Worm (Caenorhabditis elegans) whole organism, late embryonic: Measurements from ENCODE around the gene D2007.2.

Experiments
- C08G9.2 ChIP-seq: sonication (generic microtip); optimal IDR thresholded peaks from 2 replicates; lab custom pipeline; 2016; ENCODE audit warnings: mild to moderate bottlenecking, missing genetic modification characterization, moderate library complexity, missing compliant biosample characterization
- C38D4.7 ChIP-seq: fragments of 200-800 bp; sonication (Bioruptor generic); optimal IDR thresholded peaks from 2 replicates; lab custom pipeline; 2018; ENCODE audit warnings: mild to moderate bottlenecking, missing genetic modification characterization, moderate library complexity, missing compliant biosample characterization
- K02D7.2 ChIP-seq: sonication (generic microtip); optimal IDR thresholded peaks from 2 replicates; lab custom pipeline; 2017; ENCODE audit warnings: mild to moderate bottlenecking, missing genetic modification characterization, missing compliant biosample characterization
- T23F11.4 ChIP-seq: fragments of 200-800 bp; sonication (Bioruptor generic); optimal IDR thresholded peaks from 2 replicates; lab custom pipeline; 2018; ENCODE audit warnings: mild to moderate bottlenecking, missing genetic modification characterization, missing compliant biosample characterization
- Y22D7AL.16 ChIP-seq: sonication (generic microtip); optimal IDR thresholded peaks from 2 replicates; lab custom pipeline; 2016; ENCODE audit warnings: missing genetic modification characterization, missing compliant biosample characterization
- ahr-1 ChIP-seq: sonication (generic microtip); optimal IDR thresholded peaks from 2 replicates; lab custom pipeline; 2016; ENCODE audit warnings: missing genetic modification characterization, missing compliant biosample characterization
- ama-1 ChIP-seq: fragments of 150-350 bp; optimal IDR thresholded peaks from 2 replicates; lab custom pipeline; 2014
- ceh-14 ChIP-seq: sonication (generic microtip); optimal IDR thresholded peaks from 2 replicates; lab custom pipeline; 2016; ENCODE audit warnings: missing genotype, missing genetic modification characterization, missing compliant biosample characterization
- ceh-18 ChIP-seq: sonication (generic microtip); optimal IDR thresholded peaks from 2 replicates; lab custom pipeline; 2016; ENCODE audit warnings: missing genetic modification characterization, missing compliant biosample characterization
- ceh-19 ChIP-seq: fragments of 200-800 bp; sonication (Bioruptor generic); optimal IDR thresholded peaks from 2 replicates; lab custom pipeline; 2018; ENCODE audit warnings: mild to moderate bottlenecking, missing genetic modification characterization, missing compliant biosample characterization
- ceh-22 ChIP-seq: sonication (generic microtip); optimal IDR thresholded peaks from 2 replicates; lab custom pipeline; 2017; ENCODE audit warnings: missing biosample characterization, missing genetic modification characterization
- ceh-24 ChIP-seq: sonication (generic microtip); optimal IDR thresholded peaks from 2 replicates; lab custom pipeline; 2016; ENCODE audit warnings: mild to moderate bottlenecking, missing genetic modification characterization, missing compliant biosample characterization
- ceh-30 ChIP-seq: fragments of 150-350 bp; optimal IDR thresholded peaks from 2 replicates; lab custom pipeline; 2014; ENCODE audit warnings: missing biosample characterization, missing genetic modification characterization
- ceh-34 ChIP-seq: sonication (generic microtip); optimal IDR thresholded peaks from 2 replicates; lab custom pipeline; 2016; ENCODE audit warnings: mild to moderate bottlenecking, missing genetic modification characterization, missing compliant biosample characterization
- ceh-45 ChIP-seq: fragments of 200-800 bp; sonication (Bioruptor generic); IDR thresholded peaks from 2 replicates; pipeline ENCODE4 v1.3.6; 2022; ENCODE audit warnings: missing genetic modification reagents, missing genetic modification characterization, missing compliant biosample characterization
- ceh-6 ChIP-seq: fragments of 200-800 bp; sonication (Bioruptor generic); optimal IDR thresholded peaks from 2 replicates; lab custom pipeline; 2018; ENCODE audit warnings: mild to moderate bottlenecking, missing genetic modification characterization, missing compliant biosample characterization
- ceh-9 ChIP-seq: sonication (generic microtip); optimal IDR thresholded peaks from 2 replicates; lab custom pipeline; 2016; ENCODE audit warnings: mild to moderate bottlenecking, missing genetic modification characterization, inconsistent platforms, missing compliant biosample characterization
- che-1 ChIP-seq: sonication (generic microtip); optimal IDR thresholded peaks from 2 replicates; lab custom pipeline; 2016; ENCODE audit warnings: mild to moderate bottlenecking, missing genetic modification characterization, missing compliant biosample characterization
- dmd-4 ChIP-seq: sonication (generic microtip); optimal IDR thresholded peaks from 2 replicates; lab custom pipeline; 2016; ENCODE audit warnings: borderline replicate concordance, missing genetic modification characterization, missing compliant biosample characterization
- dve-1 ChIP-seq: sonication (generic microtip); optimal IDR thresholded peaks from 2 replicates; lab custom pipeline; 2017; ENCODE audit warnings: antibody characterized with exemption, mild to moderate bottlenecking, missing genetic modification characterization, missing compliant biosample characterization
- fax-1 ChIP-seq: sonication (generic microtip); optimal IDR thresholded peaks from 2 replicates; lab custom pipeline; 2016; ENCODE audit warnings: missing genotype, missing genetic modification characterization, missing compliant biosample characterization
- fkh-10 ChIP-seq: fragments of 150-350 bp; optimal IDR thresholded peaks from 2 replicates; lab custom pipeline; 2014; ENCODE audit warnings: missing biosample characterization, missing genetic modification reagents, missing genetic modification characterization
- fkh-6 ChIP-seq: sonication (generic microtip); optimal IDR thresholded peaks from 2 replicates; lab custom pipeline; 2016; ENCODE audit warnings: missing genetic modification characterization, missing compliant biosample characterization
- gmeb-2 ChIP-seq: sonication (generic microtip); optimal IDR thresholded peaks from 2 replicates; lab custom pipeline; 2016; ENCODE audit warnings: missing genetic modification characterization, inconsistent platforms, missing compliant biosample characterization
- hlh-13 ChIP-seq: fragments of 200-800 bp; sonication (Bioruptor generic); optimal IDR thresholded peaks from 2 replicates; lab custom pipeline; 2018; ENCODE audit warnings: mild to moderate bottlenecking, missing genetic modification characterization, missing compliant biosample characterization
- hlh-15 ChIP-seq: sonication (generic microtip); optimal IDR thresholded peaks from 2 replicates; lab custom pipeline; 2016; ENCODE audit warnings: missing genetic modification characterization, missing compliant biosample characterization
- hlh-30 ChIP-seq: sonication (generic microtip); optimal IDR thresholded peaks from 2 replicates; lab custom pipeline; 2017; ENCODE audit warnings: antibody characterized with exemption, missing genetic modification characterization, missing compliant biosample characterization; ENCODE audit not compliant: insufficient read depth
- lim-6 ChIP-seq: sonication (generic microtip); optimal IDR thresholded peaks from 2 replicates; lab custom pipeline; 2016; ENCODE audit warnings: missing genetic modification characterization, missing compliant biosample characterization
- madf-2 ChIP-seq: sonication (generic microtip); optimal IDR thresholded peaks from 2 replicates; lab custom pipeline; 2017; ENCODE audit warnings: missing genetic modification characterization, missing compliant biosample characterization
- nfya-1 ChIP-seq: sonication (generic microtip); optimal IDR thresholded peaks from 2 replicates; lab custom pipeline; 2017; ENCODE audit warnings: missing genetic modification characterization, mild to moderate bottlenecking, missing compliant biosample characterization, antibody characterized with exemption, moderate library complexity
- pax-1 ChIP-seq: fragments of 150-350 bp; optimal IDR thresholded peaks from 2 replicates; lab custom pipeline; 2014; ENCODE audit warnings: missing biosample characterization, missing genetic modification characterization
- pha-4 ChIP-seq: fragments of 150-350 bp; optimal IDR thresholded peaks from 2 replicates; lab custom pipeline; 2018; ENCODE audit warnings: missing biosample characterization, missing genetic modification reagents, missing genetic modification characterization
- pqm-1 ChIP-seq: sonication (generic microtip); optimal IDR thresholded peaks from 2 replicates; lab custom pipeline; 2016; ENCODE audit warnings: missing genetic modification characterization, missing compliant biosample characterization
- pros-1 ChIP-seq: fragments of 150-350 bp; optimal IDR thresholded peaks from 2 replicates; lab custom pipeline; 2014; ENCODE audit warnings: missing biosample characterization, missing genetic modification reagents, missing genetic modification characterization
- rnt-1 ChIP-seq: sonication (generic microtip); optimal IDR thresholded peaks from 2 replicates; lab custom pipeline; 2016; ENCODE audit warnings: missing genetic modification characterization, missing compliant biosample characterization
- sdc-2 ChIP-seq: sonication (generic microtip); optimal IDR thresholded peaks from 2 replicates; lab custom pipeline; 2016; ENCODE audit warnings: missing genotype, missing genetic modification characterization, missing compliant biosample characterization
- sox-2 ChIP-seq: fragments of 200-800 bp; sonication (Bioruptor generic); IDR thresholded peaks from 2 replicates; pipeline ENCODE4 v1.3.6; 2022; ENCODE audit warnings: missing genetic modification reagents, missing genetic modification characterization, missing compliant biosample characterization
- sox-4 ChIP-seq: sonication (generic microtip); optimal IDR thresholded peaks from 2 replicates; lab custom pipeline; 2017; ENCODE audit warnings: mild to moderate bottlenecking, missing genetic modification characterization, inconsistent platforms, missing compliant biosample characterization
- syd-9 ChIP-seq: sonication (generic microtip); optimal IDR thresholded peaks from 2 replicates; lab custom pipeline; 2016; ENCODE audit warnings: mild to moderate bottlenecking, missing genetic modification characterization, moderate library complexity, missing compliant biosample characterization
- tbx-2 ChIP-seq: sonication (generic microtip); optimal IDR thresholded peaks from 2 replicates; lab custom pipeline; 2016; ENCODE audit warnings: missing genetic modification characterization, missing compliant biosample characterization
- unc-3 ChIP-seq, 2 experiments: fragments of 200-800 bp in 1 of 2; sonication (Bioruptor generic) in 1 of 2; sonication (generic microtip) in 1 of 2; conservative IDR thresholded peaks in 1 of 2; optimal IDR thresholded peaks in 1 of 2; 2 replicates each; pipeline versions ENCODE4 v1.3.6 to Lab custom; 2016 to 2022; ENCODE audit warnings: missing compliant biosample characterization in 2 of 2, missing genetic modification characterization in 2 of 2, missing genetic modification reagents in 1 of 2
- unc-42 ChIP-seq: sonication (generic microtip); optimal IDR thresholded peaks from 2 replicates; lab custom pipeline; 2016; ENCODE audit warnings: missing genotype, missing genetic modification characterization, missing compliant biosample characterization
- unc-86 ChIP-seq: sonication (generic microtip); optimal IDR thresholded peaks from 2 replicates; lab custom pipeline; 2016; ENCODE audit warnings: missing genetic modification characterization, missing compliant biosample characterization

The D2007.2 gene

DNA sequence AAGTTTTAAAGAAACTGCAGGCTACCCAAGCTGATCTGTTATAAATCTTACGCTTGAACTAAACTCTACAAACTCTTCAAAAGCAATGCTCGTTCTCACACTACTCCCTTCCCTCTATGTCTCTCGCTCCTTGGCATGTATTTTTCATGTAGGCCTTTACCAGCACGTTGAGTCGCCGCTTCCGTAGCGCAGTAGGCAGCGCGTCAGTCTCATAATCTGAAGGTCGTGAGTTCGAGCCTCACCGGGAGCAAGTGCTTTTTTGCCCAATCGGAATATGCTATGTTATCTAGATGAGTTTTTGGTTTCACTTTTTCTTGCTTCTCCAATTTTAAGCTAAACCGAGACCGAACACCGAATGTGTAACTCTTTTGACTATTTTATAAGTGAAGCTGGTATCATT is 42.3 kb upstream of the D2007.2 start (continued):
- TF ChIP-seq pqm-1 (tag; lab: Kevin White, UChicago) (no peak), ceh-19 (GFP tag; lab: Kevin White, UChicago) (peak; percentile 71), che-1 (tag; lab: Kevin White, UChicago) (peak; percentile 75), fax-1 (peak; percentile 40), dve-1 (no peak), ceh-30 (tag; lab: Kevin White, UChicago) (peak; percentile 20), lim-6 (tag; lab: Kevin White, UChicago) (no peak), ceh-45 (GFP tag; lab: Robert Waterston, UW) (peak; percentile 86), tbx-2 (tag; lab: Kevin White, UChicago) (peak; percentile 76), ama-1 (lab: Kevin White, UChicago) (no peak), unc-3 (GFP tag; conservative IDR thresholded peaks at IDR 0.05; lab: Robert Waterston, UW) (0 out of 2 replicates have a peak, but pooled peaks have one; percentile 42), unc-3 (tag; optimal IDR thresholded peaks at IDR 0.05; lab: Kevin White, UChicago) (peak; percentile 56), ceh-34 (tag; lab: Kevin White, UChicago) (peak; percentile 79), T23F11.4 (GFP tag; lab: Kevin White, UChicago) (peak; percentile 70), pros-1 (tag; lab: Kevin White, UChicago) (peak; percentile 34), K02D7.2 (tag; lab: Kevin White, UChicago) (peak; percentile 49), hlh-13 (GFP tag; lab: Kevin White, UChicago) (peak; percentile 69), hlh-30 (tag; lab: Kevin White, UChicago) (no peak), sdc-2 (tag; lab: Kevin White, UChicago) (peak; percentile 70), dmd-4 (peak; percentile 40), ceh-24 (tag; lab: Kevin White, UChicago) (peak; percentile 35), unc-86 (tag; lab: Kevin White, UChicago) (peak; percentile 66), hlh-15 (tag; lab: Kevin White, UChicago) (peak; percentile 1), pha-4 (tag; lab: Kevin White, UChicago) (no peak), madf-2 (tag; lab: Kevin White, UChicago) (peak; percentile 65), sox-4 (peak; percentile 67), rnt-1 (no peak), fkh-6 (peak; percentile 70), ceh-6 (GFP tag; lab: Kevin White, UChicago) (peak; percentile 74), unc-42 (peak; percentile 53), ceh-14 (tag; lab: Kevin White, UChicago) (peak; percentile 69), fkh-10 (GFP tag; lab: Kevin White, UChicago) (peak; percentile 44), syd-9 (tag; lab: Kevin White, UChicago) (peak; percentile 49), ceh-9 (peak; percentile 56), gmeb-2 (tag; lab: Kevin White, UChicago) (peak; percentile 53), C08G9.2 (peak; percentile 72), nfya-1 (tag; lab: Kevin White, UChicago) (peak; percentile 41), ceh-18 (tag; lab: Kevin White, UChicago) (peak; percentile 73), pax-1 (tag; lab: Kevin White, UChicago) (no peak), ceh-22 (tag; lab: Kevin White, UChicago) (no peak), C38D4.7 (GFP tag; lab: Kevin White, UChicago) (peak; percentile 76), Y22D7AL.16 (peak; percentile 66), ahr-1 (tag; lab: Kevin White, UChicago) (peak; percentile 37), sox-2 (GFP tag; lab: Robert Waterston, UW) (peak; percentile 67)
- TF ChIP-seq, all 69 proteins: peak for 54
